Fruit fly (Drosophila melanogaster): ENCODE data around the gene CG4686.

CG4686 gene

dm6 chr3R:19846870-19847590 lies 17.3 kb upstream of the CG4686 start, which contains the start of gene MICU3 (continued):
- no peak for TF ChIP-seq chinmo (GFP tag; IDR thresholded peaks at IDR 0.05; ENCODE audit: partially characterized antibody)
- TF ChIP-seq tx (GFP tag; optimal IDR thresholded peaks at IDR 0.05): peak; percentile 54
- 0 out of 2 replicates have a peak, but pooled peaks have one; percentile 33 for TF ChIP-seq Oaz (GFP tag; IDR thresholded peaks at IDR 0.05)
- TF ChIP-seq CTCF (GFP tag; optimal IDR thresholded peaks at IDR 0.05): peak; percentile 27
- TF ChIP-seq Mes4 (GFP tag; optimal IDR thresholded peaks at IDR 0.05): peak; percentile 37
- no peak for TF ChIP-seq fd102C (GFP tag; optimal IDR thresholded peaks at IDR 0.05)
- 0 out of 2 replicates have a peak, but pooled peaks have one; percentile 48 for TF ChIP-seq CG31224 (GFP tag; IDR thresholded peaks at IDR 0.05)
- TF ChIP-seq bbx (GFP tag; IDR thresholded peaks at IDR 0.05; ENCODE audit: partially characterized antibody): peak; percentile 42; the same call in 1 of the 2 replicates
- no peak for TF ChIP-seq Poxn (GFP tag; IDR thresholded peaks at IDR 0.05)
- TF ChIP-seq CG9215 (GFP tag; IDR thresholded peaks at IDR 0.05): peak; percentile 68; the same call in 1 of the 2 replicates
- TF ChIP-seq cwo (GFP tag; optimal IDR thresholded peaks at IDR 0.05): peak; percentile 16
- TF ChIP-seq CG3065 (GFP tag; optimal IDR thresholded peaks at IDR 0.05): peak; percentile 6
- TF ChIP-seq zfh1 (GFP tag; IDR thresholded peaks at IDR 0.05): peak; percentile 72; the same call in 2 of the 3 replicates
- TF ChIP-seq CG7745 (tag; optimal IDR thresholded peaks at IDR 0.05): no peak
- TF ChIP-seq ewg (GFP tag; optimal IDR thresholded peaks at IDR 0.05): peak; percentile 46
- peak in 1 of 3 experiments; percentile 59 for TF ChIP-seq lola (GFP tag; optimal IDR thresholded peaks at IDR 0.05)
- peak; percentile 6 for TF ChIP-seq disco-r (GFP tag; optimal IDR thresholded peaks at IDR 0.05)
- TF ChIP-seq CG7963 (GFP tag; IDR thresholded peaks at IDR 0.05; ENCODE audit: partially characterized antibody): peak; percentile 46; the same call in 1 of the 3 replicates
- TF ChIP-seq crol (GFP tag; IDR thresholded peaks at IDR 0.05): no peak
- TF ChIP-seq Ets65A (GFP tag): peak; percentile 96
- peak; percentile 74 for TF ChIP-seq Meics (GFP tag; optimal IDR thresholded peaks at IDR 0.05)
- peak; percentile 53; the same call in 1 of the 2 replicates for TF ChIP-seq H2.0 (GFP tag; IDR thresholded peaks at IDR 0.05)
- peak; percentile 47 for TF ChIP-seq ems (GFP tag; optimal IDR thresholded peaks at IDR 0.05)
- peak; percentile 71 for TF ChIP-seq Hsf (GFP tag; optimal IDR thresholded peaks at IDR 0.05)
- peak; percentile 66 for TF ChIP-seq CG7839 (tag; optimal IDR thresholded peaks at IDR 0.05)
- TF ChIP-seq HmgD (GFP tag; optimal IDR thresholded peaks at IDR 0.05): no peak
- peak; percentile 59 for TF ChIP-seq sna (GFP tag; IDR thresholded peaks at IDR 0.05; ENCODE audit: partially characterized antibody)
- peak; percentile 59 for TF ChIP-seq CG10543 (GFP tag; optimal IDR thresholded peaks at IDR 0.05)
- peak; percentile 43 for TF ChIP-seq CG3281 (GFP tag; optimal IDR thresholded peaks at IDR 0.05)
- peak; percentile 78 for TF ChIP-seq unc-4 (GFP tag; IDR thresholded peaks at IDR 0.05; ENCODE audit: partially characterized antibody)
- TF ChIP-seq dati (GFP tag; IDR thresholded peaks at IDR 0.05): no peak
- TF ChIP-seq D19B (GFP tag; optimal IDR thresholded peaks at IDR 0.05): peak; percentile 28
- no peak; the same call in 2 of the 3 replicates for TF ChIP-seq ken (GFP tag; IDR thresholded peaks at IDR 0.05)
- TF ChIP-seq Oli (tag; optimal IDR thresholded peaks at IDR 0.05): peak; percentile 52
- no peak for TF ChIP-seq lbe (GFP tag; optimal IDR thresholded peaks at IDR 0.05)
- no peak for TF ChIP-seq CG14965 (GFP tag; optimal IDR thresholded peaks at IDR 0.05; ENCODE audit: borderline replicate concordance)
- peak; percentile 57 for TF ChIP-seq Dek (tag; optimal IDR thresholded peaks at IDR 0.05)
- TF ChIP-seq CoRest (tag; optimal IDR thresholded peaks at IDR 0.05): peak; percentile 81
- peak; percentile 19 for TF ChIP-seq Spps (tag; optimal IDR thresholded peaks at IDR 0.05)
- peak; percentile 80 for TF ChIP-seq CG11456 (GFP tag; IDR thresholded peaks at IDR 0.05)
- peak; percentile 75 for TF ChIP-seq CG12659 (GFP tag; optimal IDR thresholded peaks at IDR 0.05)
- TF ChIP-seq ci (GFP tag; IDR thresholded peaks at IDR 0.05): peak; percentile 66; the same call in 2 of the 3 replicates
- TF ChIP-seq Six4 (GFP tag; optimal IDR thresholded peaks at IDR 0.05): peak; percentile 69
- peak; percentile 53 for TF ChIP-seq CG9817 (tag; optimal IDR thresholded peaks at IDR 0.05)
- peak; percentile 48; the same call in 1 of the 2 replicates for TF ChIP-seq CG4404 (GFP tag; IDR thresholded peaks at IDR 0.05)
- TF ChIP-seq Vsx1 (GFP tag; optimal IDR thresholded peaks at IDR 0.05): no peak
- TF ChIP-seq h (optimal IDR thresholded peaks at IDR 0.05): no peak
- TF ChIP-seq nerfin-2 (GFP tag; IDR thresholded peaks at IDR 0.05; ENCODE audit: partially characterized antibody): peak; percentile 60
- TF ChIP-seq HLHmδ (GFP tag; optimal IDR thresholded peaks at IDR 0.05): no peak

Data from whole organism, embryonic.